Worm (Caenorhabditis elegans) whole organism, late embryonic: ENCODE results near the gene srt-19.

Source experiments
- F13H6.1 ChIP-seq: sonication (generic microtip); optimal IDR thresholded peaks from 2 replicates; lab custom pipeline; 2016; ENCODE audit warnings: missing genetic modification characterization, missing compliant biosample characterization
- T23F11.4 ChIP-seq: fragments of 200-800 bp; sonication (Bioruptor generic); optimal IDR thresholded peaks from 2 replicates; lab custom pipeline; 2018; ENCODE audit warnings: mild to moderate bottlenecking, missing genetic modification characterization, missing compliant biosample characterization
- Y22D7AL.16 ChIP-seq: sonication (generic microtip); optimal IDR thresholded peaks from 2 replicates; lab custom pipeline; 2016; ENCODE audit warnings: missing genetic modification characterization, missing compliant biosample characterization
- ahr-1 ChIP-seq: sonication (generic microtip); optimal IDR thresholded peaks from 2 replicates; lab custom pipeline; 2016; ENCODE audit warnings: missing genetic modification characterization, missing compliant biosample characterization
- ceh-14 ChIP-seq: sonication (generic microtip); optimal IDR thresholded peaks from 2 replicates; lab custom pipeline; 2016; ENCODE audit warnings: missing genotype, missing genetic modification characterization, missing compliant biosample characterization
- ceh-18 ChIP-seq: sonication (generic microtip); optimal IDR thresholded peaks from 2 replicates; lab custom pipeline; 2016; ENCODE audit warnings: missing genetic modification characterization, missing compliant biosample characterization
- ceh-19 ChIP-seq: fragments of 200-800 bp; sonication (Bioruptor generic); optimal IDR thresholded peaks from 2 replicates; lab custom pipeline; 2018; ENCODE audit warnings: mild to moderate bottlenecking, missing genetic modification characterization, missing compliant biosample characterization
- ceh-2 ChIP-seq: sonication (generic microtip); optimal IDR thresholded peaks from 2 replicates; lab custom pipeline; 2016; ENCODE audit warnings: missing genotype, missing genetic modification characterization, missing compliant biosample characterization
- ceh-22 ChIP-seq: sonication (generic microtip); optimal IDR thresholded peaks from 2 replicates; lab custom pipeline; 2017; ENCODE audit warnings: missing biosample characterization, missing genetic modification characterization
- ceh-45 ChIP-seq: fragments of 200-800 bp; sonication (Bioruptor generic); IDR thresholded peaks from 2 replicates; pipeline ENCODE4 v1.3.6; 2022; ENCODE audit warnings: missing genetic modification reagents, missing genetic modification characterization, missing compliant biosample characterization
- ceh-48 ChIP-seq: sonication (generic microtip); optimal IDR thresholded peaks from 2 replicates; lab custom pipeline; 2016; ENCODE audit warnings: missing genetic modification characterization, inconsistent platforms, missing compliant biosample characterization
- ceh-9 ChIP-seq: sonication (generic microtip); optimal IDR thresholded peaks from 2 replicates; lab custom pipeline; 2016; ENCODE audit warnings: mild to moderate bottlenecking, missing genetic modification characterization, inconsistent platforms, missing compliant biosample characterization
- che-1 ChIP-seq: sonication (generic microtip); optimal IDR thresholded peaks from 2 replicates; lab custom pipeline; 2016; ENCODE audit warnings: mild to moderate bottlenecking, missing genetic modification characterization, missing compliant biosample characterization
- dve-1 ChIP-seq: sonication (generic microtip); optimal IDR thresholded peaks from 2 replicates; lab custom pipeline; 2017; ENCODE audit warnings: antibody characterized with exemption, mild to moderate bottlenecking, missing genetic modification characterization, missing compliant biosample characterization
- elt-2 ChIP-seq: sonication (generic microtip); optimal IDR thresholded peaks from 2 replicates; lab custom pipeline; 2016; ENCODE audit warnings: missing genetic modification reagents, missing genetic modification characterization, missing compliant biosample characterization
- ets-4 ChIP-seq: sonication (generic microtip); optimal IDR thresholded peaks from 2 replicates; lab custom pipeline; 2016; ENCODE audit warnings: missing genetic modification characterization, missing compliant biosample characterization
- eyg-1 ChIP-seq: sonication (generic microtip); optimal IDR thresholded peaks from 2 replicates; lab custom pipeline; 2016; ENCODE audit warnings: missing genotype, missing genetic modification characterization, missing compliant biosample characterization
- fkh-10 ChIP-seq: fragments of 150-350 bp; optimal IDR thresholded peaks from 2 replicates; lab custom pipeline; 2014; ENCODE audit warnings: missing biosample characterization, missing genetic modification reagents, missing genetic modification characterization
- fkh-6 ChIP-seq: sonication (generic microtip); optimal IDR thresholded peaks from 2 replicates; lab custom pipeline; 2016; ENCODE audit warnings: missing genetic modification characterization, missing compliant biosample characterization
- gmeb-2 ChIP-seq: sonication (generic microtip); optimal IDR thresholded peaks from 2 replicates; lab custom pipeline; 2016; ENCODE audit warnings: missing genetic modification characterization, inconsistent platforms, missing compliant biosample characterization
- hlh-15 ChIP-seq: sonication (generic microtip); optimal IDR thresholded peaks from 2 replicates; lab custom pipeline; 2016; ENCODE audit warnings: missing genetic modification characterization, missing compliant biosample characterization
- hlh-30 ChIP-seq: sonication (generic microtip); optimal IDR thresholded peaks from 2 replicates; lab custom pipeline; 2017; ENCODE audit warnings: antibody characterized with exemption, missing genetic modification characterization, missing compliant biosample characterization; ENCODE audit not compliant: insufficient read depth
- hlh-6 ChIP-seq: sonication (generic microtip); optimal IDR thresholded peaks from 2 replicates; lab custom pipeline; 2016; ENCODE audit warnings: missing genotype, missing genetic modification characterization, missing compliant biosample characterization
- hlh-8 ChIP-seq: sonication (generic microtip); optimal IDR thresholded peaks from 2 replicates; lab custom pipeline; 2016; ENCODE audit warnings: missing genotype, missing genetic modification characterization, missing compliant biosample characterization
- lim-6 ChIP-seq: sonication (generic microtip); optimal IDR thresholded peaks from 2 replicates; lab custom pipeline; 2016; ENCODE audit warnings: missing genetic modification characterization, missing compliant biosample characterization
- lin-11 ChIP-seq: fragments of 200-800 bp; sonication (Bioruptor generic); optimal IDR thresholded peaks from 2 replicates; lab custom pipeline; 2018; ENCODE audit warnings: mild to moderate bottlenecking, missing genetic modification characterization, missing compliant biosample characterization
- madf-2 ChIP-seq: sonication (generic microtip); optimal IDR thresholded peaks from 2 replicates; lab custom pipeline; 2017; ENCODE audit warnings: missing genetic modification characterization, missing compliant biosample characterization
- nfya-1 ChIP-seq: sonication (generic microtip); optimal IDR thresholded peaks from 2 replicates; lab custom pipeline; 2017; ENCODE audit warnings: missing genetic modification characterization, mild to moderate bottlenecking, missing compliant biosample characterization, antibody characterized with exemption, moderate library complexity
- nhr-232 ChIP-seq: sonication (generic microtip); optimal IDR thresholded peaks from 2 replicates; lab custom pipeline; 2016; ENCODE audit warnings: missing genetic modification characterization, missing compliant biosample characterization
- npax-4 ChIP-seq: sonication (generic microtip); optimal IDR thresholded peaks from 2 replicates; lab custom pipeline; 2016; ENCODE audit warnings: missing genetic modification characterization, missing compliant biosample characterization
- pax-1 ChIP-seq: fragments of 150-350 bp; optimal IDR thresholded peaks from 2 replicates; lab custom pipeline; 2014; ENCODE audit warnings: missing biosample characterization, missing genetic modification characterization
- pha-2 ChIP-seq: sonication (generic microtip); optimal IDR thresholded peaks from 2 replicates; lab custom pipeline; 2017; ENCODE audit warnings: mild to moderate bottlenecking, missing genetic modification characterization, missing compliant biosample characterization
- ref-2 ChIP-seq: sonication (generic microtip); optimal IDR thresholded peaks from 2 replicates; lab custom pipeline; 2016; ENCODE audit warnings: missing genetic modification characterization, missing compliant biosample characterization
- sox-2 ChIP-seq: fragments of 200-800 bp; sonication (Bioruptor generic); IDR thresholded peaks from 2 replicates; pipeline ENCODE4 v1.3.6; 2022; ENCODE audit warnings: missing genetic modification reagents, missing genetic modification characterization, missing compliant biosample characterization
- syd-9 ChIP-seq: sonication (generic microtip); optimal IDR thresholded peaks from 2 replicates; lab custom pipeline; 2016; ENCODE audit warnings: mild to moderate bottlenecking, missing genetic modification characterization, moderate library complexity, missing compliant biosample characterization
- tbx-2 ChIP-seq: sonication (generic microtip); optimal IDR thresholded peaks from 2 replicates; lab custom pipeline; 2016; ENCODE audit warnings: missing genetic modification characterization, missing compliant biosample characterization
- tbx-7 ChIP-seq: sonication (generic microtip); optimal IDR thresholded peaks from 2 replicates; lab custom pipeline; 2016; ENCODE audit warnings: missing genotype, missing genetic modification characterization, missing compliant biosample characterization
- unc-3 ChIP-seq, 2 experiments: fragments of 200-800 bp in 1 of 2; sonication (Bioruptor generic) in 1 of 2; sonication (generic microtip) in 1 of 2; conservative IDR thresholded peaks in 1 of 2; optimal IDR thresholded peaks in 1 of 2; 2 replicates each; pipeline versions ENCODE4 v1.3.6 to Lab custom; 2016 to 2022; ENCODE audit warnings: missing compliant biosample characterization in 2 of 2, missing genetic modification characterization in 2 of 2, missing genetic modification reagents in 1 of 2
- unc-42 ChIP-seq: sonication (generic microtip); optimal IDR thresholded peaks from 2 replicates; lab custom pipeline; 2016; ENCODE audit warnings: missing genotype, missing genetic modification characterization, missing compliant biosample characterization
- unc-55 ChIP-seq: sonication (generic microtip); optimal IDR thresholded peaks from 2 replicates; lab custom pipeline; 2017; ENCODE audit warnings: missing biosample characterization, missing genetic modification reagents, missing genetic modification characterization
- unc-86 ChIP-seq: sonication (generic microtip); optimal IDR thresholded peaks from 2 replicates; lab custom pipeline; 2016; ENCODE audit warnings: missing genetic modification characterization, missing compliant biosample characterization
- zip-5 ChIP-seq: sonication (generic microtip); optimal IDR thresholded peaks from 2 replicates; lab custom pipeline; 2016; ENCODE audit warnings: missing genetic modification characterization, missing compliant biosample characterization

Gene srt-19

ce11 chrV:4302842-4303241 lies 18.0 kb downstream of the srt-19 start:
- no peak for TF ChIP-seq sox-2
- no peak for TF ChIP-seq hlh-8 (tag; lab: Kevin White, UChicago)
- TF ChIP-seq tbx-7 (tag; lab: Kevin White, UChicago): no peak
- TF ChIP-seq ref-2 (tag; lab: Kevin White, UChicago): no peak
- no peak for TF ChIP-seq lim-6 (tag; lab: Kevin White, UChicago)
- no peak for TF ChIP-seq unc-55
- no peak for TF ChIP-seq ceh-45 (GFP tag; lab: Robert Waterston, UW)
- TF ChIP-seq lin-11 (tag; lab: Kevin White, UChicago): no peak
- TF ChIP-seq madf-2 (tag; lab: Kevin White, UChicago): no peak
- no peak for TF ChIP-seq pha-2 (tag; lab: Kevin White, UChicago)
- TF ChIP-seq eyg-1 (tag; lab: Kevin White, UChicago): no peak
- no peak for TF ChIP-seq nhr-232 (tag; lab: Kevin White, UChicago)
- no peak for TF ChIP-seq ceh-9 (tag; lab: Kevin White, UChicago)
- TF ChIP-seq unc-3 (GFP tag; conservative IDR thresholded peaks at IDR 0.05; lab: Robert Waterston, UW): no peak
- no peak for TF ChIP-seq unc-3 (tag; optimal IDR thresholded peaks at IDR 0.05; lab: Kevin White, UChicago)

ce11 chrV:4303793-4304192 lies 19.0 kb downstream of the srt-19 start:
- TF ChIP-seq ceh-18 (tag; lab: Kevin White, UChicago) (no peak), gmeb-2 (tag; lab: Kevin White, UChicago) (no peak), lin-11 (tag; lab: Kevin White, UChicago) (no peak)

ce11 chrV:4304240-4304639 lies 19.4 kb downstream of the srt-19 start:
- TF ChIP-seq ceh-22 (tag; lab: Kevin White, UChicago) (no peak), syd-9 (tag; lab: Kevin White, UChicago) (no peak), ceh-18 (tag; lab: Kevin White, UChicago) (no peak), hlh-30 (tag; lab: Kevin White, UChicago) (no peak), eyg-1 (tag; lab: Kevin White, UChicago) (no peak), ets-4 (tag; lab: Kevin White, UChicago) (no peak), dve-1 (tag; lab: Kevin White, UChicago) (no peak), unc-3 (GFP tag; conservative IDR thresholded peaks at IDR 0.05; lab: Robert Waterston, UW) (no peak), unc-3 (tag; optimal IDR thresholded peaks at IDR 0.05; lab: Kevin White, UChicago) (no peak), ceh-48 (tag; lab: Kevin White, UChicago) (no peak), che-1 (tag; lab: Kevin White, UChicago) (no peak), elt-2 (no peak), fkh-6 (no peak), fkh-10 (GFP tag; lab: Kevin White, UChicago) (no peak), unc-42 (tag; lab: Kevin White, UChicago) (no peak), pax-1 (no peak)
- TF ChIP-seq, all 69 proteins: peak for 0

- TF ChIP-seq ahr-1: no peak
- TF ChIP-seq unc-3 (GFP tag; conservative IDR thresholded peaks at IDR 0.05; lab: Robert Waterston, UW): no peak
- TF ChIP-seq unc-3 (tag; optimal IDR thresholded peaks at IDR 0.05; lab: Kevin White, UChicago): no peak
Observed at ce11 chrV:4315057-4315456, 30.2 kb downstream of the srt-19 start, which contains the start of gene srh-192. srh-192 (minus strand) TSS chrV:4315157.

- TF ChIP-seq pha-2 (tag; lab: Kevin White, UChicago): no peak
- TF ChIP-seq gmeb-2 (tag; lab: Kevin White, UChicago): no peak
- no peak for TF ChIP-seq F13H6.1 (tag; lab: Kevin White, UChicago)
- no peak for TF ChIP-seq npax-4 (tag; lab: Kevin White, UChicago)
- no peak for TF ChIP-seq ceh-2 (tag; lab: Kevin White, UChicago)
- TF ChIP-seq ceh-14 (tag; lab: Kevin White, UChicago): no peak
- no peak for TF ChIP-seq ceh-18 (tag; lab: Kevin White, UChicago)
- TF ChIP-seq hlh-15 (tag; lab: Kevin White, UChicago): no peak
- TF ChIP-seq T23F11.4 (GFP tag; lab: Kevin White, UChicago): no peak
- no peak for TF ChIP-seq tbx-2 (tag; lab: Kevin White, UChicago)
- no peak for TF ChIP-seq unc-86 (tag; lab: Kevin White, UChicago)
- TF ChIP-seq che-1 (tag; lab: Kevin White, UChicago): no peak
- no peak for TF ChIP-seq ceh-19 (GFP tag; lab: Kevin White, UChicago)
- TF ChIP-seq unc-42 (tag; lab: Kevin White, UChicago): no peak
- TF ChIP-seq hlh-6 (tag; lab: Kevin White, UChicago): no peak
- TF ChIP-seq zip-5 (tag; lab: Kevin White, UChicago): no peak
- TF ChIP-seq ets-4 (tag; lab: Kevin White, UChicago): no peak
- no peak for TF ChIP-seq nfya-1 (tag; lab: Kevin White, UChicago)
- no peak for TF ChIP-seq Y22D7AL.16 (tag; lab: Kevin White, UChicago)
- TF ChIP-seq fkh-10 (GFP tag; lab: Kevin White, UChicago): no peak
Observed at ce11 chrV:4319867-4320266, 35.0 kb downstream of the srt-19 start, which contains the start of gene ZC132.9. ZC132.9 (minus strand) TSS chrV:4319967.
